Worm (Caenorhabditis elegans): ENCODE results near the gene srw-16.
"Not testable (repeated sequence)": the region's sequence is repeated elsewhere in the genome, so short reads cannot be mapped to it uniquely, and the experiment has no call there.

The srw-16 gene

ce11 chrV:15250304-15250703, 24.4 kb downstream of the srw-16 start, which contains the start of gene srd-28:
Gene srd-28, plus strand, starts transcription at chrV:15250604.
- TF ChIP-seq nhr-90 (tag; optimal IDR thresholded peaks at IDR 0.05); snpc-1.3 (tag; optimal IDR thresholded peaks at IDR 0.05; ENCODE audit: insufficient read depth); bed-1 (GFP tag; IDR thresholded peaks at IDR 0.05): not testable (repeated sequence)

DNA sequence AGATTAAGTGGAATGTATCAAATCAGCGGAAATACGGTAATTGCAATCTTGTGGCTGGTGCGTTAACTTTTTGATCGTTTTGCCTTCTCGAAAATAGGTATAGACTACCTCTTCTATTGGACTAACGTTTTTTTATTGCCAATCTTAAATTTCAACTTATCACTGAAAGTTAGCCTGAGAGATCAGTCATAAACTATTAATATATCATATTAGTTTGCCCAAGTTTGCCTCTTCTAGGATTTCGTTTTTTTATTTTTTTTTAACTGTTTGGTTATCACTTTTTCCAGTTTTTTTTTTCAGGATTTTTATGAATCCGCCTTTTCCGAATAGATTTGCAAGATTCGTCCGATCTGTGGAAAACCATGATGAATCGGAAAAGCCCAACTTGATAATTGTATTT, 30.2 kb downstream of the srw-16 start, which contains the start of gene kin-30:
TSS of gene kin-30 (plus strand) at position 301 of the 400 bp plus-strand sequence.
- TF ChIP-seq ets-4 (GFP tag; optimal IDR thresholded peaks at IDR 0.05) (no peak), C17E4.6 (GFP tag; IDR thresholded peaks at IDR 0.05) (no peak), rcor-1 (GFP tag; IDR thresholded peaks at IDR 0.05) (no peak), ceh-79 (tag; optimal IDR thresholded peaks at IDR 0.05) (no peak), hlh-12 (tag; optimal IDR thresholded peaks at IDR 0.05) (no peak), ceh-27 (GFP tag; optimal IDR thresholded peaks at IDR 0.05) (no peak), madf-8 (GFP tag; conservative IDR thresholded peaks at IDR 0.05) (no peak), zim-3 (tag; optimal IDR thresholded peaks at IDR 0.05) (no peak), lsl-1 (GFP tag; optimal IDR thresholded peaks at IDR 0.05) (no peak), somi-1 (GFP tag; optimal IDR thresholded peaks at IDR 0.05) (no peak), hlh-26 (GFP tag; conservative IDR thresholded peaks at IDR 0.05) (no peak), attf-6 (GFP tag; IDR thresholded peaks at IDR 0.05) (no peak), ZK185.1 (tag; optimal IDR thresholded peaks at IDR 0.05; ENCODE audit: poor library complexity, severe bottlenecking) (no peak), ama-1 (optimal IDR thresholded peaks at IDR 0.05) (no peak), ama-1 (GFP tag; optimal IDR thresholded peaks at IDR 0.05) (no peak)

- TF ChIP-seq Y79H2A.3 (GFP tag; conservative IDR thresholded peaks at IDR 0.05) = no peak
- no peak for TF ChIP-seq mcd-1 (GFP tag; IDR thresholded peaks at IDR 0.05)
- no peak for TF ChIP-seq Y67H2A.10 (GFP tag; conservative IDR thresholded peaks at IDR 0.05)
- TF ChIP-seq egl-18 (GFP tag; IDR thresholded peaks at IDR 0.05) = no peak
- TF ChIP-seq tlf-1 (GFP tag; optimal IDR thresholded peaks at IDR 0.05) = no peak
- no peak for TF ChIP-seq C17E4.6 (GFP tag; IDR thresholded peaks at IDR 0.05)
- TF ChIP-seq B0336.3 (GFP tag; IDR thresholded peaks at IDR 0.05) = no peak
- TF ChIP-seq C06A6.2 (GFP tag; conservative IDR thresholded peaks at IDR 0.05) = no peak
- TF ChIP-seq madf-8 (GFP tag; conservative IDR thresholded peaks at IDR 0.05) = no peak
- no peak for TF ChIP-seq rec-8 (tag; optimal IDR thresholded peaks at IDR 0.05)
- TF ChIP-seq sdz-38 (tag; optimal IDR thresholded peaks at IDR 0.05) = no peak
- no peak for TF ChIP-seq F22D6.2 (tag; optimal IDR thresholded peaks at IDR 0.05)
- no peak for TF ChIP-seq F49E8.2 (tag; optimal IDR thresholded peaks at IDR 0.05; ENCODE audit: insufficient read depth)
- no peak for TF ChIP-seq sea-2 (GFP tag; IDR thresholded peaks at IDR 0.05)
- TF ChIP-seq attf-5 (GFP tag; optimal IDR thresholded peaks at IDR 0.05) = no peak
- TF ChIP-seq zim-3 (tag; optimal IDR thresholded peaks at IDR 0.05) = no peak
- no peak for TF ChIP-seq him-1 (tag; optimal IDR thresholded peaks at IDR 0.05)
- TF ChIP-seq lin-35 (GFP tag; optimal IDR thresholded peaks at IDR 0.05) = no peak
- no peak for TF ChIP-seq hsf-1 (GFP tag; IDR thresholded peaks at IDR 0.05)
- no peak for TF ChIP-seq let-607 (tag; optimal IDR thresholded peaks at IDR 0.05)
Measured at ce11 chrV:15241259-15241658, 33.4 kb downstream of the srw-16 start, which contains the start of gene chil-12. Gene chil-12, plus strand, starts transcription at chrV:15241559.

- TF ChIP-seq ceh-40 (GFP tag; IDR thresholded peaks at IDR 0.05) (no peak), attf-3 (GFP tag; conservative IDR thresholded peaks at IDR 0.05) (no peak), egrh-3 (GFP tag; IDR thresholded peaks at IDR 0.05) (no peak), nfya-1 (tag; optimal IDR thresholded peaks at IDR 0.05; ENCODE audit: borderline replicate concordance, insufficient read depth) (no peak), snpc-3.4 (tag; optimal IDR thresholded peaks at IDR 0.05) (no peak), let-526 (GFP tag; IDR thresholded peaks at IDR 0.05) (no peak), lin-54 (GFP tag; optimal IDR thresholded peaks at IDR 0.05) (no peak), gei-17 (GFP tag; optimal IDR thresholded peaks at IDR 0.05) (no peak), rec-8 (tag; optimal IDR thresholded peaks at IDR 0.05) (no peak), mel-28 (tag; optimal IDR thresholded peaks at IDR 0.05; ENCODE audit: borderline replicate concordance) (no peak), nfya-2 (GFP tag; IDR thresholded peaks at IDR 0.05) (no peak), Y56A3A.18 (GFP tag; IDR thresholded peaks at IDR 0.05) (no peak)
Measured at ce11 chrV:15240215-15240614, 34.4 kb downstream of the srw-16 start, which contains the start of gene srw-11. Gene srw-11, minus strand, starts transcription at chrV:15240315.

Measured in whole organism, young adult.